Worm (Caenorhabditis elegans): ENCODE measurements around the gene clik-1.

clik-1 gene

DNA sequence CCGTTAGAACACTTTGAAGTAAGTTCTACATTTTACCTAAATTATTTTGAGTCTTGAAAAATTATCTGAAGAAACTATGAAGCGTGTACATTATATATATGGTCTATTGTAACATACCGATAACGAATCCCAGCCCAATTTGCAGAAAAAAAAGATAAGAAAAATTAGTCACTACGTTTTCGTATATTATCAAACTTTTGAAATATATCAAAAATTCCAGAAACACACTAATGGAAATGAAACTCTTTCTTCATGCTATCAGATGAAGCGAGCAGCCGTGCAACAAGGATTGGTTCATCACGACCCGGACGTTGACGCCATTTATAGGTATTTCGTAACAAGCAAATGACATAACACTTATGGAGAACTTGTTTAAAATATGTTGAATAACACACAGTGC lies 43.3 kb upstream of the clik-1 start:
- TF ChIP-seq ceh-48 (tag; optimal IDR thresholded peaks at IDR 0.05) (no peak), elt-2 (tag; optimal IDR thresholded peaks at IDR 0.05) (peak; percentile 53)

- TF ChIP-seq elt-2 (tag; optimal IDR thresholded peaks at IDR 0.05) (peak; percentile 17), ceh-22 (tag; optimal IDR thresholded peaks at IDR 0.05) (no peak)
These were observed 41.6 kb upstream of the clik-1 start for ce11 chrV:6810091-6810490.

- TF ChIP-seq unc-55 (GFP tag; optimal IDR thresholded peaks at IDR 0.05) (no peak), ceh-48 (tag; optimal IDR thresholded peaks at IDR 0.05) (no peak), pag-3 (tag; optimal IDR thresholded peaks at IDR 0.05; ENCODE audit: borderline replicate concordance) (no peak), elt-2 (tag; optimal IDR thresholded peaks at IDR 0.05) (no peak)
These were observed 40.4 kb upstream of the clik-1 start, which contains the start of gene dmsr-16 for ce11 chrV:6808962-6809361. Gene dmsr-16, minus strand, starts transcription at chrV:6809062.

DNA sequence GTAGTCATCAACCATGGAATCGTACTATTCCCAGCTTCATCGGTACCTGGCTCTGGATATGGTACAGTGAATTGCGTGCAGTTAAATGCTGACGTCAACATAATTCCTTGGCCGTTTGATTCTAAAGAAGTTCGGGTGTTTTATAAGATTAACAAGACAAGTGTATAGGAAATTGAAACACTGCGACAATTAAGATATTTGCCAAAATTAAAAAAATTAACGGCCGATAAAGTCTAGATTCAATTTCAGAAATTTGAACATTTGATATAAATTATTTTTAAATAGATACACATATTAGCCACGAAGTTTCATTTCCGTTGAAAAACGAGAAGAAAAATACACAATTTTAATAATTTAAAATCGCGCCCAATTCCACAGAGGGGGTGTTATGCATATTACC lies 37.8 kb upstream of the clik-1 start, which contains the start of gene dmsr-12:
dmsr-12 (minus strand) TSS at position 101 of the 400 bp plus-strand sequence.
- TF ChIP-seq ceh-19 (GFP tag; optimal IDR thresholded peaks at IDR 0.05) (no peak), ceh-14 (tag; optimal IDR thresholded peaks at IDR 0.05) (no peak), dmd-4 (tag; optimal IDR thresholded peaks at IDR 0.05; ENCODE audit: borderline replicate concordance) (no peak), Y22D7AL.16 (tag; optimal IDR thresholded peaks at IDR 0.05) (no peak), fax-1 (tag; optimal IDR thresholded peaks at IDR 0.05) (no peak), eyg-1 (tag; optimal IDR thresholded peaks at IDR 0.05) (no peak), pha-2 (tag; optimal IDR thresholded peaks at IDR 0.05) (no peak), nfya-1 (tag; optimal IDR thresholded peaks at IDR 0.05) (no peak), ref-2 (tag; optimal IDR thresholded peaks at IDR 0.05) (no peak), lim-6 (tag; optimal IDR thresholded peaks at IDR 0.05) (no peak), madf-2 (tag; optimal IDR thresholded peaks at IDR 0.05) (no peak), hlh-13 (GFP tag; optimal IDR thresholded peaks at IDR 0.05) (no peak), C08G9.2 (tag; optimal IDR thresholded peaks at IDR 0.05) (no peak), ceh-48 (tag; optimal IDR thresholded peaks at IDR 0.05) (no peak), ahr-1 (tag; optimal IDR thresholded peaks at IDR 0.05) (no peak), ceh-6 (GFP tag; optimal IDR thresholded peaks at IDR 0.05) (no peak), unc-86 (tag; optimal IDR thresholded peaks at IDR 0.05) (no peak), hlh-6 (tag; optimal IDR thresholded peaks at IDR 0.05) (no peak), unc-3 (GFP tag; conservative IDR thresholded peaks at IDR 0.05) (no peak), unc-3 (tag; optimal IDR thresholded peaks at IDR 0.05) (no peak)

ce11 chrV:6803992-6804391 lies 35.5 kb upstream of the clik-1 start, which contains the start of gene dmsr-11:
Gene dmsr-11, minus strand, starts transcription at chrV:6804092.
- TF ChIP-seq ahr-1 (tag; optimal IDR thresholded peaks at IDR 0.05) (no peak), fkh-6 (tag; optimal IDR thresholded peaks at IDR 0.05) (no peak), ceh-31 (tag; optimal IDR thresholded peaks at IDR 0.05) (no peak), unc-86 (tag; optimal IDR thresholded peaks at IDR 0.05) (no peak), che-1 (tag; optimal IDR thresholded peaks at IDR 0.05) (no peak), pag-3 (tag; optimal IDR thresholded peaks at IDR 0.05; ENCODE audit: borderline replicate concordance) (no peak), fax-1 (tag; optimal IDR thresholded peaks at IDR 0.05) (no peak), ttx-3 (tag; optimal IDR thresholded peaks at IDR 0.05) (no peak), hlh-6 (tag; optimal IDR thresholded peaks at IDR 0.05) (no peak), pros-1 (tag; optimal IDR thresholded peaks at IDR 0.05) (no peak), dve-1 (tag; optimal IDR thresholded peaks at IDR 0.05) (no peak), lin-11 (tag; optimal IDR thresholded peaks at IDR 0.05) (no peak), mec-3 (tag; optimal IDR thresholded peaks at IDR 0.05; ENCODE audit: borderline replicate concordance) (no peak), unc-42 (tag; optimal IDR thresholded peaks at IDR 0.05) (no peak), nhr-232 (tag; optimal IDR thresholded peaks at IDR 0.05) (no peak), hlh-8 (tag; optimal IDR thresholded peaks at IDR 0.05) (no peak), C38D4.7 (GFP tag; optimal IDR thresholded peaks at IDR 0.05) (no peak), odd-2 (tag; optimal IDR thresholded peaks at IDR 0.05) (no peak)
